Worm (Caenorhabditis elegans): ENCODE measurements around the gene acl-12.

Gene acl-12

ce11 chrX:7407749-7408148, 34.6 kb downstream of the acl-12 start:
- TF ChIP-seq aly-2 (tag; optimal IDR thresholded peaks at IDR 0.05) (no peak), nhr-11 (tag; optimal IDR thresholded peaks at IDR 0.05) (no peak), alr-1 (tag; optimal IDR thresholded peaks at IDR 0.05; ENCODE audit: borderline replicate concordance) (no peak), rnt-1 (tag; optimal IDR thresholded peaks at IDR 0.05) (no peak), efl-1 (optimal IDR thresholded peaks at IDR 0.05) (no peak), efl-1 (GFP tag; optimal IDR thresholded peaks at IDR 0.05 in 1 of 2) (peak in 1 of 2 experiments; percentile 91), C16A3.4 (tag; optimal IDR thresholded peaks at IDR 0.05) (no peak)

- TF ChIP-seq C04F5.9 (tag; optimal IDR thresholded peaks at IDR 0.05) (no peak), lin-14 (GFP tag; optimal IDR thresholded peaks at IDR 0.05) (no peak), unc-130 (tag; optimal IDR thresholded peaks at IDR 0.05) (no peak), fkh-8 (tag; optimal IDR thresholded peaks at IDR 0.05) (no peak), rnt-1 (tag; optimal IDR thresholded peaks at IDR 0.05) (no peak), dpl-1 (GFP tag; optimal IDR thresholded peaks at IDR 0.05) (no peak), ceh-63 (GFP tag; optimal IDR thresholded peaks at IDR 0.05) (no peak), nhr-11 (tag; optimal IDR thresholded peaks at IDR 0.05) (no peak), mdl-1 (tag; optimal IDR thresholded peaks at IDR 0.05) (no peak), unc-98 (GFP tag; IDR thresholded peaks at IDR 0.05) (no peak), unc-30 (tag; optimal IDR thresholded peaks at IDR 0.05) (no peak), lir-3 (tag; optimal IDR thresholded peaks at IDR 0.05; ENCODE audit: poor library complexity) (no peak), Y116A8C.19 (tag; optimal IDR thresholded peaks at IDR 0.05; ENCODE audit: borderline replicate concordance) (no peak), fos-1 (tag; optimal IDR thresholded peaks at IDR 0.05) (no peak), isw-1 (GFP tag; IDR thresholded peaks at IDR 0.05) (no peak), tbx-2 (tag; optimal IDR thresholded peaks at IDR 0.05) (no peak), tlp-1 (tag; optimal IDR thresholded peaks at IDR 0.05) (no peak), ceh-90 (tag; optimal IDR thresholded peaks at IDR 0.05) (no peak)
Measured at ce11 chrX:7405393-7405792, 37.0 kb downstream of the acl-12 start, which contains the start of gene C10A4.3. C10A4.3 (plus strand) TSS chrX:7405693.

ce11 chrX:7404551-7404950, 37.8 kb downstream of the acl-12 start:
- TF ChIP-seq egl-13 (tag; optimal IDR thresholded peaks at IDR 0.05): no peak
- TF ChIP-seq dpl-1 (GFP tag; optimal IDR thresholded peaks at IDR 0.05): no peak

ce11 chrX:7400788-7401187, 41.6 kb downstream of the acl-12 start, which contains the start of gene C10A4.4:
C10A4.4 (plus strand) TSS chrX:7401088.
- TF ChIP-seq nhr-19 (GFP tag; conservative IDR thresholded peaks at IDR 0.05): no peak

ce11 chrX:7398584-7398983, 43.8 kb downstream of the acl-12 start, which contains the start of gene C10A4.10:
C10A4.10 (plus strand) TSS chrX:7398884.
- no peak for TF ChIP-seq nhr-76 (tag; optimal IDR thresholded peaks at IDR 0.05)
- no peak for TF ChIP-seq mef-2 (tag; optimal IDR thresholded peaks at IDR 0.05)
- no peak for TF ChIP-seq nhr-47 (tag; optimal IDR thresholded peaks at IDR 0.05)
- no peak for TF ChIP-seq ces-1 (GFP tag; optimal IDR thresholded peaks at IDR 0.05)
- TF ChIP-seq unc-130 (tag; optimal IDR thresholded peaks at IDR 0.05): no peak
- TF ChIP-seq sup-37 (GFP tag; optimal IDR thresholded peaks at IDR 0.05): no peak
- TF ChIP-seq unc-62 (GFP tag; optimal IDR thresholded peaks at IDR 0.05): no peak
- TF ChIP-seq rnt-1 (tag; optimal IDR thresholded peaks at IDR 0.05): no peak
- no peak for TF ChIP-seq blmp-1 (tag; optimal IDR thresholded peaks at IDR 0.05)
- TF ChIP-seq ztf-11 (tag; optimal IDR thresholded peaks at IDR 0.05): no peak
- TF ChIP-seq irx-1 (tag; optimal IDR thresholded peaks at IDR 0.05): no peak
- TF ChIP-seq snu-23 (GFP tag; optimal IDR thresholded peaks at IDR 0.05): no peak
- TF ChIP-seq vab-15 (tag; optimal IDR thresholded peaks at IDR 0.05): no peak
- no peak for TF ChIP-seq mab-9 (GFP tag; IDR thresholded peaks at IDR 0.05)
- no peak for TF ChIP-seq nhr-77 (tag; optimal IDR thresholded peaks at IDR 0.05)
